Fruit fly (Drosophila melanogaster): ENCODE results near the gene sloth1.
A peak's percentile ranks its signal among the peaks of the same experiment; 100 is the strongest.

Gene sloth1

dm6 chrX:7011063-7011743, at the start of gene sloth1, which contains the start of the genes cm and sloth2:
TSS of gene sloth1 (plus strand) at chrX:7011357.
TSS of gene cm (minus strand) at chrX:7011145.
TSS of gene sloth2 (plus strand) at chrX:7011357.
- TF ChIP-seq rn (GFP tag; IDR thresholded peaks at IDR 0.05) (peak; percentile 34; the same call in 1 of the 2 replicates), D1 (tag; optimal IDR thresholded peaks at IDR 0.05) (no peak), CG8159 (tag; optimal IDR thresholded peaks at IDR 0.05) (peak; percentile 76), fd96Ca (GFP tag; IDR thresholded peaks at IDR 0.05) (peak; percentile 84), CG15710 (tag; optimal IDR thresholded peaks at IDR 0.05) (peak; percentile 82), Pif1A (GFP tag; optimal IDR thresholded peaks at IDR 0.05) (peak; percentile 83), CG13204 (GFP tag; optimal IDR thresholded peaks at IDR 0.05) (peak; percentile 35), CG17806 (tag; optimal IDR thresholded peaks at IDR 0.05) (peak; percentile 71), gl (tag; optimal IDR thresholded peaks at IDR 0.05) (peak; percentile 50), CG14655 (GFP tag; optimal IDR thresholded peaks at IDR 0.05) (peak; percentile 75), EcR (GFP tag; optimal IDR thresholded peaks at IDR 0.05) (no peak), CG9948 (tag; optimal IDR thresholded peaks at IDR 0.05) (peak; percentile 64), Pif1B (GFP tag; optimal IDR thresholded peaks at IDR 0.05) (peak; percentile 80), CG34367 (tag; optimal IDR thresholded peaks at IDR 0.05) (peak; percentile 77), Ets98B (GFP tag; IDR thresholded peaks at IDR 0.05) (peak; percentile 78), CG4496 (GFP tag; IDR thresholded peaks at IDR 0.05) (peak; percentile 84), CG10348 (GFP tag; IDR thresholded peaks at IDR 0.05) (no peak), CG8301 (tag; optimal IDR thresholded peaks at IDR 0.05) (peak; percentile 72), CG12605 (GFP tag; IDR thresholded peaks at IDR 0.05) (peak; percentile 62; the same call in 1 of the 2 replicates), CG32121 (GFP tag; IDR thresholded peaks at IDR 0.05) (peak; percentile 85), Snoo (tag; optimal IDR thresholded peaks at IDR 0.05) (peak; percentile 68)

dm6 chrX:6968564-6968963, 42.6 kb upstream of the sloth1 start, which contains the start of gene Setd3:
TSS of gene Setd3 (minus strand) at chrX:6968750.
- TF ChIP-seq CG12605 (GFP tag; IDR thresholded peaks at IDR 0.05), result no peak
- no peak for TF ChIP-seq EcR (GFP tag; optimal IDR thresholded peaks at IDR 0.05)
- TF ChIP-seq CG13204 (GFP tag; optimal IDR thresholded peaks at IDR 0.05), result no peak
- TF ChIP-seq CG14655 (GFP tag; optimal IDR thresholded peaks at IDR 0.05), result no peak
- no peak for TF ChIP-seq CG10348 (GFP tag; IDR thresholded peaks at IDR 0.05)
- TF ChIP-seq CG34367 (tag; optimal IDR thresholded peaks at IDR 0.05), result no peak
- TF ChIP-seq CG17806 (tag; optimal IDR thresholded peaks at IDR 0.05), result no peak
- no peak for TF ChIP-seq rn (GFP tag; IDR thresholded peaks at IDR 0.05)
- TF ChIP-seq CG9948 (tag; optimal IDR thresholded peaks at IDR 0.05), result no peak
- TF ChIP-seq CG4496 (GFP tag; IDR thresholded peaks at IDR 0.05), result no peak
- TF ChIP-seq gl (tag; optimal IDR thresholded peaks at IDR 0.05), result no peak
- no peak for TF ChIP-seq CG15710 (tag; optimal IDR thresholded peaks at IDR 0.05)
- TF ChIP-seq CG32121 (GFP tag; IDR thresholded peaks at IDR 0.05), result no peak
- no peak for TF ChIP-seq Ets98B (GFP tag; IDR thresholded peaks at IDR 0.05)
- TF ChIP-seq CG8301 (tag; optimal IDR thresholded peaks at IDR 0.05), result no peak
- TF ChIP-seq Pif1A (GFP tag; optimal IDR thresholded peaks at IDR 0.05), result no peak
- TF ChIP-seq fd96Ca (GFP tag; IDR thresholded peaks at IDR 0.05), result no peak
- no peak for TF ChIP-seq Snoo (tag; optimal IDR thresholded peaks at IDR 0.05)

- peak; percentile 99 for TF ChIP-seq CG8301 (tag; optimal IDR thresholded peaks at IDR 0.05)
- TF ChIP-seq fd96Ca (GFP tag; IDR thresholded peaks at IDR 0.05), result peak; percentile 99
- peak; percentile 99 for TF ChIP-seq CG32121 (GFP tag; IDR thresholded peaks at IDR 0.05)
- TF ChIP-seq Pif1B (GFP tag; optimal IDR thresholded peaks at IDR 0.05), result peak; percentile 100
- TF ChIP-seq CG13204 (GFP tag; optimal IDR thresholded peaks at IDR 0.05), result peak; percentile 95
- peak; percentile 99 for TF ChIP-seq CG4496 (GFP tag; IDR thresholded peaks at IDR 0.05)
- peak; percentile 95 for TF ChIP-seq CG15710 (tag; optimal IDR thresholded peaks at IDR 0.05)
- TF ChIP-seq CG14655 (GFP tag; optimal IDR thresholded peaks at IDR 0.05), result peak; percentile 98
- TF ChIP-seq Snoo (tag; optimal IDR thresholded peaks at IDR 0.05), result peak; percentile 95
- TF ChIP-seq CG8159 (tag; optimal IDR thresholded peaks at IDR 0.05), result peak; percentile 100
- peak; percentile 99 for TF ChIP-seq CG17806 (tag; optimal IDR thresholded peaks at IDR 0.05)
- peak; percentile 97 for TF ChIP-seq D1 (tag; optimal IDR thresholded peaks at IDR 0.05)
- peak; percentile 100 for TF ChIP-seq CG12605 (GFP tag; IDR thresholded peaks at IDR 0.05)
- TF ChIP-seq rn (GFP tag; IDR thresholded peaks at IDR 0.05), result peak; percentile 91
- TF ChIP-seq gl (tag; optimal IDR thresholded peaks at IDR 0.05), result peak; percentile 98
- peak; percentile 98 for TF ChIP-seq CG34367 (tag; optimal IDR thresholded peaks at IDR 0.05)
- peak; percentile 99 for TF ChIP-seq Ets98B (GFP tag; IDR thresholded peaks at IDR 0.05)
- TF ChIP-seq CG9948 (tag; optimal IDR thresholded peaks at IDR 0.05), result peak; percentile 95
- peak; percentile 99 for TF ChIP-seq EcR (GFP tag; optimal IDR thresholded peaks at IDR 0.05)
- TF ChIP-seq Pif1A (GFP tag; optimal IDR thresholded peaks at IDR 0.05), result peak; percentile 99
- TF ChIP-seq CG10348 (GFP tag; IDR thresholded peaks at IDR 0.05), result peak; percentile 75
These were observed 41.6 kb upstream of the sloth1 start, which contains the start of gene CG4586 for dm6 chrX:6969364-6970137. TSS of gene CG4586 (plus strand) at chrX:6969918.

DNA sequence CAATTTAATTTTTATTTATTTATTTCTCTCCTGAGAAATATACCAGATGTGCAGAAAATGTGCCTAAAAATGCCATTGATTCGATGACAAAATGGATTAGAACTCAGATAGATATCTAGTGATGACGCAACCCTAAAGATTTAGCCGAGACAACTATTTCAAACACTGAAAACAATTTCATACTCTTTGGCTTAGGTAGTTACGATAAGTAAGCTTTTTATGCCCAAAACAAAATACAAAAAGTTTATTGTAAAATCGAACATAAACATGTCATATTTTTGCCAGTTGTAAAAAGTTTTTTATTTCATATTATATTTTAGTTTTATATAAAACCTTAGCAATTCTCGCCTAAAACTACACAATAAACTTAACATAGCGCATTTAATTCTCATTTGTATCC, 37.8 kb upstream of the sloth1 start, which contains the start of gene CG3040:
CG3040 (minus strand) TSS at position 54 of the 400 bp plus-strand sequence.
- peak; percentile 34 for TF ChIP-seq CG17806 (tag; optimal IDR thresholded peaks at IDR 0.05)
- 0 out of 2 replicates have a peak, but pooled peaks have one; percentile 28 for TF ChIP-seq Ets98B (GFP tag; IDR thresholded peaks at IDR 0.05)
- TF ChIP-seq CG34367 (tag; optimal IDR thresholded peaks at IDR 0.05), result no peak
- peak; percentile 63 for TF ChIP-seq D1 (tag; optimal IDR thresholded peaks at IDR 0.05)
- no peak for TF ChIP-seq CG12605 (GFP tag; IDR thresholded peaks at IDR 0.05)
- peak; percentile 18 for TF ChIP-seq CG8159 (tag; optimal IDR thresholded peaks at IDR 0.05)
- peak; percentile 54 for TF ChIP-seq CG4496 (GFP tag; IDR thresholded peaks at IDR 0.05)
- peak; percentile 8 for TF ChIP-seq CG15710 (tag; optimal IDR thresholded peaks at IDR 0.05)
- no peak for TF ChIP-seq Pif1B (GFP tag; optimal IDR thresholded peaks at IDR 0.05)
- TF ChIP-seq CG14655 (GFP tag; optimal IDR thresholded peaks at IDR 0.05), result peak; percentile 12
- peak; percentile 9 for TF ChIP-seq CG9948 (tag; optimal IDR thresholded peaks at IDR 0.05)
